Worm (Caenorhabditis elegans): ENCODE results near the gene ZK512.11.

DNA sequence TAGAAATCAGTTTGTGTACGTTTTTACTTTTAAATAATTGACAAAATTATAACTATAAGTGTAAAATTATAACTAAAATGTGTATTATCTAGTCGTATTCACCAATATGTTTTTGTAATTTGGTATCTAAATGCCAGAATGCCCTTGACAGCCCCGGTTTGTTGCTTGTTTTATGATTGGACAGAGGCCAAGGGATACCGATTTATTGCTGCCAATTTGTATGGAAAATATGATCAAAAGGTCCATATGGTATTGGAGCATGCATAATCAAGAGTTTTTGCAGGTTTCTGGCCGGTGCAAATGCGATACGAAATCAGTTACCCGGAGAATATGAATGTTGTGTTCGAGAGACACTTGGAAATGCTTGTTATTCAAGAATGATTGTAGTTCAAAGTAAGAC is 28.3 kb upstream of the ZK512.11 start:
- TF ChIP-seq egl-13 (tag; optimal IDR thresholded peaks at IDR 0.05) (no peak), mep-1 (tag; optimal IDR thresholded peaks at IDR 0.05) (no peak)

Data from whole organism, L1 larva.